Worm (Caenorhabditis elegans) whole organism, late embryonic: ENCODE measurements around the gene magi-1.

Experiments used
- C08G9.2 ChIP-seq: sonication (generic microtip); optimal IDR thresholded peaks from 2 replicates; lab custom pipeline; 2016; ENCODE audit warnings: mild to moderate bottlenecking, missing genetic modification characterization, moderate library complexity, missing compliant biosample characterization
- F13H6.1 ChIP-seq: sonication (generic microtip); optimal IDR thresholded peaks from 2 replicates; lab custom pipeline; 2016; ENCODE audit warnings: missing genetic modification characterization, missing compliant biosample characterization
- T23F11.4 ChIP-seq: fragments of 200-800 bp; sonication (Bioruptor generic); optimal IDR thresholded peaks from 2 replicates; lab custom pipeline; 2018; ENCODE audit warnings: mild to moderate bottlenecking, missing genetic modification characterization, missing compliant biosample characterization
- ahr-1 ChIP-seq: sonication (generic microtip); optimal IDR thresholded peaks from 2 replicates; lab custom pipeline; 2016; ENCODE audit warnings: missing genetic modification characterization, missing compliant biosample characterization
- ama-1 ChIP-seq: fragments of 150-350 bp; optimal IDR thresholded peaks from 2 replicates; lab custom pipeline; 2014
- ceh-19 ChIP-seq: fragments of 200-800 bp; sonication (Bioruptor generic); optimal IDR thresholded peaks from 2 replicates; lab custom pipeline; 2018; ENCODE audit warnings: mild to moderate bottlenecking, missing genetic modification characterization, missing compliant biosample characterization
- ceh-2 ChIP-seq: sonication (generic microtip); optimal IDR thresholded peaks from 2 replicates; lab custom pipeline; 2016; ENCODE audit warnings: missing genotype, missing genetic modification characterization, missing compliant biosample characterization
- ceh-45 ChIP-seq: fragments of 200-800 bp; sonication (Bioruptor generic); IDR thresholded peaks from 2 replicates; pipeline ENCODE4 v1.3.6; 2022; ENCODE audit warnings: missing genetic modification reagents, missing genetic modification characterization, missing compliant biosample characterization
- che-1 ChIP-seq: sonication (generic microtip); optimal IDR thresholded peaks from 2 replicates; lab custom pipeline; 2016; ENCODE audit warnings: mild to moderate bottlenecking, missing genetic modification characterization, missing compliant biosample characterization
- elt-2 ChIP-seq: sonication (generic microtip); optimal IDR thresholded peaks from 2 replicates; lab custom pipeline; 2016; ENCODE audit warnings: missing genetic modification reagents, missing genetic modification characterization, missing compliant biosample characterization
- elt-4 ChIP-seq: sonication (generic microtip); optimal IDR thresholded peaks from 2 replicates; lab custom pipeline; 2016; ENCODE audit warnings: missing genetic modification characterization, missing compliant biosample characterization
- eyg-1 ChIP-seq: sonication (generic microtip); optimal IDR thresholded peaks from 2 replicates; lab custom pipeline; 2016; ENCODE audit warnings: missing genotype, missing genetic modification characterization, missing compliant biosample characterization
- fkh-10 ChIP-seq: fragments of 150-350 bp; optimal IDR thresholded peaks from 2 replicates; lab custom pipeline; 2014; ENCODE audit warnings: missing biosample characterization, missing genetic modification reagents, missing genetic modification characterization
- gmeb-2 ChIP-seq: sonication (generic microtip); optimal IDR thresholded peaks from 2 replicates; lab custom pipeline; 2016; ENCODE audit warnings: missing genetic modification characterization, inconsistent platforms, missing compliant biosample characterization
- hlh-13 ChIP-seq: fragments of 200-800 bp; sonication (Bioruptor generic); optimal IDR thresholded peaks from 2 replicates; lab custom pipeline; 2018; ENCODE audit warnings: mild to moderate bottlenecking, missing genetic modification characterization, missing compliant biosample characterization
- hlh-6 ChIP-seq: sonication (generic microtip); optimal IDR thresholded peaks from 2 replicates; lab custom pipeline; 2016; ENCODE audit warnings: missing genotype, missing genetic modification characterization, missing compliant biosample characterization
- hlh-8 ChIP-seq: sonication (generic microtip); optimal IDR thresholded peaks from 2 replicates; lab custom pipeline; 2016; ENCODE audit warnings: missing genotype, missing genetic modification characterization, missing compliant biosample characterization
- nfya-1 ChIP-seq: sonication (generic microtip); optimal IDR thresholded peaks from 2 replicates; lab custom pipeline; 2017; ENCODE audit warnings: missing genetic modification characterization, mild to moderate bottlenecking, missing compliant biosample characterization, antibody characterized with exemption, moderate library complexity
- npax-4 ChIP-seq: sonication (generic microtip); optimal IDR thresholded peaks from 2 replicates; lab custom pipeline; 2016; ENCODE audit warnings: missing genetic modification characterization, missing compliant biosample characterization
- pha-2 ChIP-seq: sonication (generic microtip); optimal IDR thresholded peaks from 2 replicates; lab custom pipeline; 2017; ENCODE audit warnings: mild to moderate bottlenecking, missing genetic modification characterization, missing compliant biosample characterization
- pha-4 ChIP-seq: fragments of 150-350 bp; optimal IDR thresholded peaks from 2 replicates; lab custom pipeline; 2018; ENCODE audit warnings: missing biosample characterization, missing genetic modification reagents, missing genetic modification characterization
- pqm-1 ChIP-seq: sonication (generic microtip); optimal IDR thresholded peaks from 2 replicates; lab custom pipeline; 2016; ENCODE audit warnings: missing genetic modification characterization, missing compliant biosample characterization
- ref-2 ChIP-seq: sonication (generic microtip); optimal IDR thresholded peaks from 2 replicates; lab custom pipeline; 2016; ENCODE audit warnings: missing genetic modification characterization, missing compliant biosample characterization
- sdc-2 ChIP-seq: sonication (generic microtip); optimal IDR thresholded peaks from 2 replicates; lab custom pipeline; 2016; ENCODE audit warnings: missing genotype, missing genetic modification characterization, missing compliant biosample characterization
- tbx-2 ChIP-seq: sonication (generic microtip); optimal IDR thresholded peaks from 2 replicates; lab custom pipeline; 2016; ENCODE audit warnings: missing genetic modification characterization, missing compliant biosample characterization
- tbx-7 ChIP-seq: sonication (generic microtip); optimal IDR thresholded peaks from 2 replicates; lab custom pipeline; 2016; ENCODE audit warnings: missing genotype, missing genetic modification characterization, missing compliant biosample characterization
- ttx-3 ChIP-seq: sonication (generic microtip); optimal IDR thresholded peaks from 2 replicates; lab custom pipeline; 2016; ENCODE audit warnings: missing genetic modification reagents, missing genetic modification characterization, missing compliant biosample characterization
- unc-3 ChIP-seq, 2 experiments: fragments of 200-800 bp in 1 of 2; sonication (Bioruptor generic) in 1 of 2; sonication (generic microtip) in 1 of 2; conservative IDR thresholded peaks in 1 of 2; optimal IDR thresholded peaks in 1 of 2; 2 replicates each; pipeline versions ENCODE4 v1.3.6 to Lab custom; 2016 to 2022; ENCODE audit warnings: missing compliant biosample characterization in 2 of 2, missing genetic modification characterization in 2 of 2, missing genetic modification reagents in 1 of 2
- unc-42 ChIP-seq: sonication (generic microtip); optimal IDR thresholded peaks from 2 replicates; lab custom pipeline; 2016; ENCODE audit warnings: missing genotype, missing genetic modification characterization, missing compliant biosample characterization
- unc-55 ChIP-seq: sonication (generic microtip); optimal IDR thresholded peaks from 2 replicates; lab custom pipeline; 2017; ENCODE audit warnings: missing biosample characterization, missing genetic modification reagents, missing genetic modification characterization
- unc-86 ChIP-seq: sonication (generic microtip); optimal IDR thresholded peaks from 2 replicates; lab custom pipeline; 2016; ENCODE audit warnings: missing genetic modification characterization, missing compliant biosample characterization
- zip-5 ChIP-seq: sonication (generic microtip); optimal IDR thresholded peaks from 2 replicates; lab custom pipeline; 2016; ENCODE audit warnings: missing genetic modification characterization, missing compliant biosample characterization

Gene magi-1

DNA sequence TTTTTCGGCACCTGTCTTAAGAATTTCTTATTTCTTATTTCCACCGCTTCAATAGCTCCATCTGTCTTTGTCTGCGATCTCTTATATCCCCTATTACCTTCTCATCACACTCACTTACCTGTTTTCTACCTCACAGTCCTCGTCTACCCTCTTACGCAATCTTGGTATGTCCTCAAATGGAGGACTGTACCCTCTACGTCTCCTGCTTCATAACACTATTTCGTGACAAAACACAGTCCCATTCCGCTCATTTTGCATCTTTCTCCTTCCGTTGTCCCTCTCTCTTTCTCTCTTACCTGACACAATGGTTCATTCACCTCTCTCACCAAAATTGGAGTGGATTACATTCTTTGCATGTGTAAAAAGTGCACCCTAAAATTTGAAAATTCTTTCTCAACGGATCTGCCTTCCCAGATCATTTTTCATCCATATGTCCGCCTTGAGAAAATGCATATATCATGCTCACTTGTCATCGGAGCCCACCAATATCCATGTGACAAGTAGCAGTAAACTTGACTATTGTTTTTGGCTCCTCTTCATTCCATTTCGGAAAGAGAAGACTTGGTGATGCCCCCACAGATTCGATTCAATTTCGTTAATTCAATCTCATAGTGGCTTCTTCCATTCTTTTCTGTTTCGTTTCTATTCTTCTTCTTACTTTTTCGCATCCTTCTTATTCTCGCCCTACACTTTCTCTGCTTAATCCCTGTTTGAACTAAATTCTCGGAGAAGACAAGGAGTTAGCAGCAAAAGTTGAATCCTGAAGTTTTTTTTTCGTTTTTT, 2.4 kb downstream of the magi-1 start:
- TF ChIP-seq ama-1 (lab: Kevin White, UChicago), result no peak
- TF ChIP-seq unc-42, result peak; percentile 98
- TF ChIP-seq ref-2, result peak; percentile 59
- peak; percentile 20 for TF ChIP-seq fkh-10 (GFP tag; lab: Kevin White, UChicago)

DNA sequence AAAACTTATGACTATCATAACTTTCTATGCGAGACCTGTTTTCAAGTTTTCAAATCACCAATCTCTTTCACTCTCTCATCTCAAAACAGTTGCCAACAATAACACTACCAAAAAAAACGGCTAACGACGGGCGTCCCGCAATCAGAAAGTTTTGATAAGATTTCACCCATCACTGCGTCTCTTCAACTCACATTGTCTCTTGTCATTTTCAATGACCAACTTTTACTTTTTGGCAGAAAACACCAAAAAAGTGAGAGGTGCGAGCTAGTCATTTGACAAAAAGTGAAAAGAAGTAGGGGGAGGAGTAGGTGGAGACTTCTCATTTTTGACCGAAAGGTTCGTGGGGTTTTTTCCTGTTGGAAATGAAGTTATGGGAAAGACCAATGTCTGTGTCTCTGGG, 3.8 kb downstream of the magi-1 start:
- TF ChIP-seq unc-55 (GFP tag; lab: Kevin White, UChicago), result no peak
- TF ChIP-seq T23F11.4, result no peak
- no peak for TF ChIP-seq ceh-19 (GFP tag; lab: Kevin White, UChicago)
- TF ChIP-seq F13H6.1, result no peak
- no peak for TF ChIP-seq npax-4
- no peak for TF ChIP-seq unc-3 (GFP tag; conservative IDR thresholded peaks at IDR 0.05; lab: Robert Waterston, UW)
- TF ChIP-seq unc-3 (tag; optimal IDR thresholded peaks at IDR 0.05; lab: Kevin White, UChicago), result no peak
- TF ChIP-seq C08G9.2, result no peak
- no peak for TF ChIP-seq elt-4 (tag; lab: Kevin White, UChicago)
- no peak for TF ChIP-seq tbx-7 (tag; lab: Kevin White, UChicago)
- no peak for TF ChIP-seq eyg-1
- no peak for TF ChIP-seq pha-2
- TF ChIP-seq nfya-1 (tag; lab: Kevin White, UChicago), result no peak
- no peak for TF ChIP-seq che-1
- TF ChIP-seq unc-86, result no peak
- TF ChIP-seq ttx-3 (tag; lab: Kevin White, UChicago), result no peak
- TF ChIP-seq hlh-8 (tag; lab: Kevin White, UChicago), result no peak
- TF ChIP-seq hlh-6 (tag; lab: Kevin White, UChicago), result no peak
- TF ChIP-seq ceh-2 (tag; lab: Kevin White, UChicago), result no peak
- no peak for TF ChIP-seq pha-4 (tag; lab: Kevin White, UChicago)

ce11 chrIV:11721878-11722277, 7.0 kb downstream of the magi-1 start:
- TF ChIP-seq elt-2, result peak; percentile 31
- TF ChIP-seq nfya-1 (tag; lab: Kevin White, UChicago), result no peak
- no peak for TF ChIP-seq hlh-13 (GFP tag; lab: Kevin White, UChicago)

DNA sequence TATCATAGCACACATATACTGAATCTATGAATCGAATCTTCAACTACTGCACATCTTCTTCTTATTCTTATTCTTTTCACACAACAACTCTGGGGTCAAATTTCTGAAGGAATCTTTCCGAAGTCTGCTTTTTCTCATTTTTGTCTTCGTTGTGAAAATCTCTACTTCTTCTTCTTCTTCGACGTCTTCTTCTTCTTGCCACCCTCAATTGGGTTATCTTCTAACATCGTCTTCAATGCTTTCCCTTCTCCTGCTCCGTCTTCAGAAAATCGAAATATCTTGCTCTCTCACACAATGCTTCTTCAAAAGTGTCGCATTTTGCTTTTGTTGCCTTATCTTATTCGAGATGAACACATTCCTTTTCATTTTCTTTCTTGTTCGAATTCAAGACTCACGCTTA, 8.4 kb downstream of the magi-1 start:
- TF ChIP-seq unc-42, result peak; percentile 86
- no peak for TF ChIP-seq pqm-1 (tag; lab: Kevin White, UChicago)

DNA sequence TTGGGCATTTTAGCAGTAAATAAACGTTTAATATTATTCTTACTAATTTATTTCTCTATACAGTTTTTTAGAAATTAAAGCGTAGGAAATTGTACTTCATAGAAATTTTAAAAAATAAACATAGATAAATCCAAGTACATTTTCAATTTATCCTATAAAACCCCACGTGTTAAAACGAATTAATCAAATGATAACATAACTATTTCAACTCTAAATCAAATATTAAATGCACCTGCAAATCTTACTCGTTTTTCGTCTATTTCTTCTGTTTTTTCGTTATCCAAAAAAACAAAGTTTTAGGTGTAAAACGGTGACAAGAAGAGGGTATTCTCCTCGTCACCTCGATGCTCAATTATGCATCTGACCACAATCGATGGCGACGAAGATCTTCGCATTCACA, 20.2 kb downstream of the magi-1 start, which contains the start of gene K01A6.6:
TSS of gene K01A6.6 (plus strand) at position 301 of the 400 bp plus-strand sequence.
- TF ChIP-seq sdc-2, result no peak
- TF ChIP-seq pha-2, result no peak
- no peak for TF ChIP-seq ceh-45 (GFP tag; lab: Robert Waterston, UW)
- TF ChIP-seq tbx-2 (tag; lab: Kevin White, UChicago), result no peak
- no peak for TF ChIP-seq zip-5 (tag; lab: Kevin White, UChicago)
- TF ChIP-seq T23F11.4, result no peak

DNA sequence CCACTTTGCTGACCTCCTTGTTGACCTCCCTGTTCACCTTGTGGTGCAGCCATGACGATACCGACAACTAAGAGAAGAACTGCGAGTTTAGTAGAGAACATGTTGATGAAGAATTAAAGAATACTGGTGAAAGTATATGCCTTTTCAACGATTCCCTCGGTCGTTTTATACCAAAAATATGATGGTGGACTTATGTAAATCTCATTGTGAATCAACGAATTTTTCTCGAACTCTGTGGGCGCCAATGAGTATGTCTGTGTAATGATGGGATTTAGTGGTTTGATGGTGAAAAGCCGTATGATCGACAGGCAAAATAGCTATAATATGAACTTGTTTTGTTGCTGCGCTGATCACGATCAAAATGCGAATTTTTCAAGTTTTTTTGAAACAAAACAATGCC, 22.4 kb downstream of the magi-1 start, which contains the start of gene K01A6.8:
TSS of gene K01A6.8 (minus strand) at position 101 of the 400 bp plus-strand sequence.
- TF ChIP-seq npax-4 (no peak), gmeb-2 (tag; lab: Kevin White, UChicago) (no peak), C08G9.2 (no peak), unc-86 (no peak), ahr-1 (no peak), ceh-45 (GFP tag; lab: Robert Waterston, UW) (no peak)
- TF ChIP-seq, all 69 proteins: peak for 0
